Fruit fly (Drosophila melanogaster): ENCODE measurements around the gene CG1317.

- TF ChIP-seq h (optimal IDR thresholded peaks at IDR 0.05) (no peak), ttk (optimal IDR thresholded peaks at IDR 0.05) (no peak), Sin3A (optimal IDR thresholded peaks at IDR 0.05) (no peak)
These were observed 17.1 kb upstream of the CG1317 start, which contains the start of gene Mzt1 for dm6 chr3L:2388683-2389315.

Measured in Kc167 (cell line).